3 worm cellular contexts compared by ENCODE assay signal in genomic region chrV:11799252-11799822, ce11.
TF ChIP-seq lines count a peak whose summit lies in the region.

No protein-coding gene starts in this region.

TF ChIP-seq in whole organism, L2 larva, 48 proteins besides CTCF, POLR2A, EP300 and RAD21 (continued from another document):
- no peak for TF ChIP-seq unc-55 (GFP tag; optimal IDR thresholded peaks at IDR 0.05; lab: Kevin White, UChicago)
- TF ChIP-seq mbf-1 (tag; optimal IDR thresholded peaks at IDR 0.05; lab: Kevin White, UChicago) = no peak
- no peak for TF ChIP-seq nhr-77 (tag; optimal IDR thresholded peaks at IDR 0.05; lab: Kevin White, UChicago)
- peak; percentile 65 for TF ChIP-seq crh-2 (tag; optimal IDR thresholded peaks at IDR 0.05; lab: Kevin White, UChicago)
- peak; percentile 59 for TF ChIP-seq egl-27 (tag; optimal IDR thresholded peaks at IDR 0.05; lab: Kevin White, UChicago)
- no peak for TF ChIP-seq ztf-4 (tag; optimal IDR thresholded peaks at IDR 0.05; lab: Kevin White, UChicago)
TF ChIP-seq in whole organism, L2 larva: peak in this region for 14.

TF ChIP-seq in whole organism, L4 larva, 104 proteins besides CTCF, POLR2A, EP300 and RAD21 (continued from another document):
- peak; percentile 63; the same call in 1 of the 2 replicates for TF ChIP-seq lin-29 (GFP tag; IDR thresholded peaks at IDR 0.05; lab: Robert Waterston, UW)
- TF ChIP-seq ceh-82 (tag; optimal IDR thresholded peaks at IDR 0.05; lab: Kevin White, UChicago) = no peak
- peak; percentile 74 for TF ChIP-seq tra-1 (GFP tag; IDR thresholded peaks at IDR 0.05; lab: Robert Waterston, UW)
- TF ChIP-seq Y5F2A.4 (GFP tag; optimal IDR thresholded peaks at IDR 0.05; lab: Kevin White, UChicago) = no peak

TF ChIP-seq in whole organism, young adult, 124 proteins besides CTCF, POLR2A, EP300 and RAD21 (continued from another document):
- TF ChIP-seq nfyb-1 (GFP tag; IDR thresholded peaks at IDR 0.05; lab: Robert Waterston, UW) = peak; percentile 70; the same call in 1 of the 2 replicates
- TF ChIP-seq lsl-1 (GFP tag; optimal IDR thresholded peaks at IDR 0.05; lab: Kevin White, UChicago) = no peak
- no peak; the same call in 1 of the 2 replicates for TF ChIP-seq dox-1 (GFP tag; IDR thresholded peaks at IDR 0.05; lab: Robert Waterston, UW)
- TF ChIP-seq ZK185.1 (tag; optimal IDR thresholded peaks at IDR 0.05; lab: Kevin White, UChicago; ENCODE audit: poor library complexity, severe bottlenecking) = no peak
- TF ChIP-seq zim-3 (tag; optimal IDR thresholded peaks at IDR 0.05; lab: Kevin White, UChicago) = no peak
- peak; percentile 18; the same call in 1 of the 2 replicates for TF ChIP-seq egl-44 (GFP tag; IDR thresholded peaks at IDR 0.05; lab: Robert Waterston, UW)
- TF ChIP-seq F22D6.2 (tag; optimal IDR thresholded peaks at IDR 0.05; lab: Kevin White, UChicago) = peak; percentile 81
- TF ChIP-seq aptf-2 (GFP tag; conservative IDR thresholded peaks at IDR 0.05; lab: Robert Waterston, UW) = no peak
- TF ChIP-seq somi-1 (GFP tag; optimal IDR thresholded peaks at IDR 0.05; lab: Kevin White, UChicago) = peak; percentile 69
